Fruit fly (Drosophila melanogaster): ENCODE data around the gene CheB38a.

The CheB38a gene

DNA sequence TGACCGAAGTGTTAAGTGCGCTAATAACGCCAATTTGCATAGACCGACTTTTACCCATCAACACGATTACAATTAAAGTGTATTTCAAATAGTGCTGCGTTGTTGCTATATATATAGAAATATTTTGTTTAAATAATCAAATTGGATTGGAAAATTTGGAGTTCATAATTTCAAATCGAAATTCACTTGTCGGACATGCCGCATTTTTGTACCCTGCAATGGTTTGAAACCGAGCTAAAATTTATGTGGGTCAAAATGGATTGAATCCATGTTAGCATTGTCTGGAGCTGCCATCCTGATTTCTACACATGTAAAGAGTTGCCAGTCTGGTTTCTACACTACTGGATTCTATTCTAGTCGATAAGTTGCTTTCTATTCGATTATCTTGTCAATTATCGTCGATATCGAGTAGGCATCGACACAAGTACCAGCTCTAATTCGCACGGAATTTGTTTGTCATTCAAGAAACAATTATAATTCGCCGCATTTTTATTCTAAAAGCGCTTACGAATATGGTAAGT is 31.0 kb downstream of the CheB38a start, which contains the start of gene Pomp (continued):
- TF ChIP-seq gsb-n (tag; optimal IDR thresholded peaks at IDR 0.05) (peak; percentile 80), CG11085 (GFP tag; IDR thresholded peaks at IDR 0.05) (peak; percentile 72), bbx (GFP tag; IDR thresholded peaks at IDR 0.05; ENCODE audit: partially characterized antibody) (peak; percentile 78), phol (tag; optimal IDR thresholded peaks at IDR 0.05) (peak; percentile 90), Bteb2 (GFP tag; optimal IDR thresholded peaks at IDR 0.05) (peak; percentile 58), gcm (GFP tag; optimal IDR thresholded peaks at IDR 0.05) (peak; percentile 86), corto (GFP tag; optimal IDR thresholded peaks at IDR 0.05) (peak; percentile 80), pita (GFP tag; optimal IDR thresholded peaks at IDR 0.05) (peak; percentile 95), CG34422 (GFP tag; IDR thresholded peaks at IDR 0.05) (peak; percentile 68), CG17568 (GFP tag; optimal IDR thresholded peaks at IDR 0.05) (peak; percentile 67), Sox102F (GFP tag; optimal IDR thresholded peaks at IDR 0.05) (peak; percentile 84), Dll (GFP tag; IDR thresholded peaks at IDR 0.05; ENCODE audit: partially characterized antibody) (peak; percentile 70; the same call in 3 of the 4 replicates), emc (GFP tag; optimal IDR thresholded peaks at IDR 0.05) (peak; percentile 19), CG15696 (tag; optimal IDR thresholded peaks at IDR 0.05) (peak; percentile 68), CG33557 (GFP tag; optimal IDR thresholded peaks at IDR 0.05) (no peak), CG13624 (GFP tag; optimal IDR thresholded peaks at IDR 0.05) (peak; percentile 38), CG13894 (tag; optimal IDR thresholded peaks at IDR 0.05) (peak; percentile 81), B-H2 (GFP tag; optimal IDR thresholded peaks at IDR 0.05) (peak; percentile 49), Dp (GFP tag; optimal IDR thresholded peaks at IDR 0.05) (peak; percentile 48), ftz-f1 (GFP tag; optimal IDR thresholded peaks at IDR 0.05) (peak; percentile 57), chinmo (GFP tag; IDR thresholded peaks at IDR 0.05; ENCODE audit: partially characterized antibody) (0 out of 4 replicates have a peak, but pooled peaks have one; percentile 53), D19A (tag; optimal IDR thresholded peaks at IDR 0.05) (peak; percentile 89), slp2 (GFP tag; optimal IDR thresholded peaks at IDR 0.05) (peak; percentile 12), CG7372 (GFP tag; IDR thresholded peaks at IDR 0.05) (peak; percentile 84), Myb (GFP tag; optimal IDR thresholded peaks at IDR 0.05) (peak; percentile 42), MTF-1 (GFP tag; optimal IDR thresholded peaks at IDR 0.05; ENCODE audit: borderline replicate concordance) (peak; percentile 75), CG7556 (GFP tag; optimal IDR thresholded peaks at IDR 0.05) (peak; percentile 80), Vsx1 (GFP tag; optimal IDR thresholded peaks at IDR 0.05) (peak; percentile 81), Hsf (GFP tag; optimal IDR thresholded peaks at IDR 0.05) (peak; percentile 77), Sry-δ (GFP tag; optimal IDR thresholded peaks at IDR 0.05) (peak; percentile 93), CG5180 (GFP tag; optimal IDR thresholded peaks at IDR 0.05) (peak; percentile 53), Tbp (GFP tag; optimal IDR thresholded peaks at IDR 0.05) (no peak), Sox100B (GFP tag; optimal IDR thresholded peaks at IDR 0.05) (peak; percentile 73), lov (optimal IDR thresholded peaks at IDR 0.05) (no peak), lov (GFP tag; IDR thresholded peaks at IDR 0.05) (peak; percentile 86; the same call in 2 of the 3 replicates), cas (GFP tag; IDR thresholded peaks at IDR 0.05) (0 out of 2 replicates have a peak, but pooled peaks have one; percentile 52), CG30020 (tag; optimal IDR thresholded peaks at IDR 0.05) (peak; percentile 31), CrebB (tag; optimal IDR thresholded peaks at IDR 0.05) (peak; percentile 69), chif (GFP tag; optimal IDR thresholded peaks at IDR 0.05) (peak; percentile 39 to 61), hth (optimal IDR thresholded peaks at IDR 0.05) (no peak), zf30C (GFP tag; optimal IDR thresholded peaks at IDR 0.05) (peak; percentile 0), CoRest (tag; optimal IDR thresholded peaks at IDR 0.05) (peak; percentile 77), CG3407 (GFP tag; optimal IDR thresholded peaks at IDR 0.05) (peak; percentile 66), so (GFP tag; IDR thresholded peaks at IDR 0.05) (peak; percentile 89), CG1832 (GFP tag; optimal IDR thresholded peaks at IDR 0.05) (no peak), CG1792 (GFP tag; optimal IDR thresholded peaks at IDR 0.05) (peak; percentile 24), lab (GFP tag; optimal IDR thresholded peaks at IDR 0.05) (peak; percentile 93), schlank (tag; optimal IDR thresholded peaks at IDR 0.05) (peak; percentile 62), Sin3A (optimal IDR thresholded peaks at IDR 0.05) (no peak), p53 (GFP tag; optimal IDR thresholded peaks at IDR 0.05) (peak; percentile 62)

All from whole organism, embryonic.